Worm (Caenorhabditis elegans): ENCODE measurements around the gene F56D2.2.

The F56D2.2 gene

ce11 chrIII:5552072-5552667, 34.9 kb upstream of the F56D2.2 start, which contains the start of gene F09F7.6 (continued):
- TF ChIP-seq T26A8.4 (GFP tag; IDR thresholded peaks at IDR 0.05) = no peak
- no peak for TF ChIP-seq ceh-82 (tag; optimal IDR thresholded peaks at IDR 0.05)
- TF ChIP-seq zfp-3 (GFP tag; conservative IDR thresholded peaks at IDR 0.05) = no peak

- TF ChIP-seq set-16 (GFP tag; IDR thresholded peaks at IDR 0.05) (no peak), dve-1 (tag; optimal IDR thresholded peaks at IDR 0.05; ENCODE audit: insufficient read depth) (peak; percentile 93), fos-1 (tag; optimal IDR thresholded peaks at IDR 0.05) (no peak), nhr-48 (tag; optimal IDR thresholded peaks at IDR 0.05) (peak; percentile 27), hlh-11 (tag; optimal IDR thresholded peaks at IDR 0.05) (peak; percentile 77), dmd-6 (GFP tag; IDR thresholded peaks at IDR 0.05) (peak; percentile 89), lsy-2 (tag; optimal IDR thresholded peaks at IDR 0.05) (peak in 1 of 2 experiments; percentile 29), T26A8.4 (GFP tag; IDR thresholded peaks at IDR 0.05) (no peak; the same call in 1 of the 2 replicates), mdt-29 (GFP tag; IDR thresholded peaks at IDR 0.05) (peak; percentile 80; the same call in 1 of the 2 replicates), php-3 (GFP tag; IDR thresholded peaks at IDR 0.05) (peak; percentile 84), lin-38 (GFP tag; IDR thresholded peaks at IDR 0.05) (peak; percentile 28; the same call in 1 of the 2 replicates), tra-1 (GFP tag; IDR thresholded peaks at IDR 0.05) (peak; percentile 72), unc-62 (GFP tag; optimal IDR thresholded peaks at IDR 0.05 in 1 of 2) (peak; percentile 5 to 26), unc-62 (tag; optimal IDR thresholded peaks at IDR 0.05) (no peak), nhr-77 (tag; optimal IDR thresholded peaks at IDR 0.05) (peak; percentile 55), nhr-42 (GFP tag; IDR thresholded peaks at IDR 0.05) (0 out of 2 replicates have a peak, but pooled peaks have one; percentile 13), duxl-1 (tag; optimal IDR thresholded peaks at IDR 0.05; ENCODE audit: poor library complexity) (no peak), skn-1 (tag; optimal IDR thresholded peaks at IDR 0.05) (no peak), nhr-76 (tag; optimal IDR thresholded peaks at IDR 0.05) (no peak), ceh-28 (tag; optimal IDR thresholded peaks at IDR 0.05) (no peak), spr-3 (GFP tag; optimal IDR thresholded peaks at IDR 0.05) (no peak), D1046.2 (GFP tag; IDR thresholded peaks at IDR 0.05) (no peak), arid-1 (GFP tag; conservative IDR thresholded peaks at IDR 0.05) (no peak), nhr-28 (tag; optimal IDR thresholded peaks at IDR 0.05) (peak; percentile 70), ama-1 (optimal IDR thresholded peaks at IDR 0.05) (no peak), pha-4 (GFP tag; IDR thresholded peaks at IDR 0.05) (0 out of 2 replicates have a peak, but pooled peaks have one; percentile 23), pha-4 (tag; optimal IDR thresholded peaks at IDR 0.05) (no peak), daf-16 (GFP tag; optimal IDR thresholded peaks at IDR 0.05) (peak in 1 of 2 experiments; percentile 91), daf-16 (tag; optimal IDR thresholded peaks at IDR 0.05) (peak; percentile 92), lin-1 (GFP tag; IDR thresholded peaks at IDR 0.05) (peak; percentile 71; the same call in 1 of the 2 replicates), mes-2 (tag; optimal IDR thresholded peaks at IDR 0.05; ENCODE audit: poor library complexity, severe bottlenecking) (peak; percentile 16), nhr-102 (tag; optimal IDR thresholded peaks at IDR 0.05) (peak; percentile 64), nhr-11 (tag; optimal IDR thresholded peaks at IDR 0.05) (no peak), attf-4 (tag; optimal IDR thresholded peaks at IDR 0.05) (no peak), mep-1 (tag; optimal IDR thresholded peaks at IDR 0.05) (peak; percentile 40), snpc-4 (tag; optimal IDR thresholded peaks at IDR 0.05) (no peak), aha-1 (tag) (no peak), hlh-30 (tag; optimal IDR thresholded peaks at IDR 0.05; ENCODE audit: insufficient read depth) (peak; percentile 44), sdz-12 (GFP tag; optimal IDR thresholded peaks at IDR 0.05) (no peak), Y75B8A.6 (GFP tag; IDR thresholded peaks at IDR 0.05) (0 out of 2 replicates have a peak, but pooled peaks have one; percentile 42), ceh-20 (GFP tag; IDR thresholded peaks at IDR 0.05) (peak; percentile 31; the same call in 1 of the 2 replicates), mdl-1 (tag; optimal IDR thresholded peaks at IDR 0.05) (peak in 1 of 2 experiments; percentile 5)
Observed at ce11 chrIII:5553098-5553497, 34.0 kb upstream of the F56D2.2 start.

Measured in whole organism, L4 larva.